Fruit fly (Drosophila melanogaster) whole organism, prepupa: Measurements from ENCODE around the gene Cdc7.

Source experiments
- Blimp-1 ChIP-seq: fragments of 200-800 bp; sonication (Bioruptor generic); optimal IDR thresholded peaks from 3 replicates; lab custom pipeline; 2017; ENCODE audit warnings: missing biosample characterization, missing genetic modification characterization, mild to moderate bottlenecking, moderate library complexity, missing genetic modification reagents
- CG10631 ChIP-seq: fragments of 200-800 bp; sonication (Bioruptor generic); optimal IDR thresholded peaks from 2 replicates; lab custom pipeline; 2016; ENCODE audit warnings: missing biosample characterization, missing genetic modification characterization
- CG11294 ChIP-seq: fragments of 200-800 bp; sonication (Bioruptor generic); IDR thresholded peaks from 2 replicates; pipeline ENCODE4 v1.3.6; 2022; ENCODE audit warnings: missing biosample characterization, missing genetic modification characterization
- CG11762 ChIP-seq: fragments of 200-800 bp; sonication (Bioruptor generic); optimal IDR thresholded peaks from 3 replicates; lab custom pipeline; 2016; ENCODE audit warnings: missing biosample characterization, missing genetic modification characterization; ENCODE audit not compliant: insufficient read depth
- CG15336 ChIP-seq: fragments of 200-800 bp; sonication (Bioruptor generic); IDR thresholded peaks from 2 replicates; pipeline ENCODE4 v1.3.6; 2022; ENCODE audit warnings: missing biosample characterization, missing genetic modification characterization
- CG1621 ChIP-seq: fragments of 200-800 bp; sonication (Bioruptor generic); optimal IDR thresholded peaks from 3 replicates; lab custom pipeline; 2018; ENCODE audit warnings: missing biosample characterization, mild to moderate bottlenecking, missing genetic modification characterization
- CG31627 ChIP-seq: fragments of 200-800 bp; sonication (Bioruptor generic); optimal IDR thresholded peaks from 3 replicates; lab custom pipeline; 2016; ENCODE audit warnings: missing biosample characterization, missing genetic modification characterization
- CG32006 ChIP-seq: fragments of 200-800 bp; sonication (Bioruptor generic); optimal IDR thresholded peaks from 3 replicates; lab custom pipeline; 2017; ENCODE audit warnings: missing biosample characterization, mild to moderate bottlenecking, missing genetic modification characterization
- CG3919 ChIP-seq: fragments of 200-800 bp; sonication (Bioruptor generic); optimal IDR thresholded peaks from 3 replicates; lab custom pipeline; 2016; ENCODE audit warnings: missing biosample characterization, missing genetic modification characterization
- CG4318 ChIP-seq: fragments of 200-800 bp; sonication (Bioruptor generic); optimal IDR thresholded peaks from 3 replicates; lab custom pipeline; 2017; ENCODE audit warnings: missing biosample characterization, mild to moderate bottlenecking, missing genetic modification characterization
- CG6163 ChIP-seq: fragments of 200-800 bp; sonication (Bioruptor generic); IDR thresholded peaks from 3 replicates; pipeline ENCODE4 v1.3.6; 2022; ENCODE audit warnings: missing biosample characterization, missing genetic modification characterization
- CG6276 ChIP-seq: fragments of 200-800 bp; sonication (Bioruptor generic); optimal IDR thresholded peaks from 2 replicates; lab custom pipeline; 2017; ENCODE audit warnings: missing biosample characterization, mild to moderate bottlenecking, missing genetic modification characterization
- CG6808 ChIP-seq: fragments of 200-800 bp; sonication (Bioruptor generic); optimal IDR thresholded peaks from 3 replicates; lab custom pipeline; 2017; ENCODE audit warnings: missing biosample characterization, missing genetic modification characterization, mild to moderate bottlenecking, moderate library complexity, missing genetic modification reagents
- CG6854 ChIP-seq: fragments of 200-800 bp; sonication (Bioruptor generic); optimal IDR thresholded peaks from 2 replicates; lab custom pipeline; 2017; ENCODE audit warnings: missing biosample characterization, mild to moderate bottlenecking, missing genetic modification characterization
- CG7368 ChIP-seq: fragments of 200-800 bp; sonication (Bioruptor generic); optimal IDR thresholded peaks from 3 replicates; lab custom pipeline; 2016; ENCODE audit warnings: missing biosample characterization, missing genetic modification characterization
- CG8319 ChIP-seq: fragments of 200-800 bp; sonication (Bioruptor generic); optimal IDR thresholded peaks from 3 replicates; lab custom pipeline; 2016; ENCODE audit warnings: missing biosample characterization, missing genetic modification characterization
- Eip78C ChIP-seq: fragments of 200-800 bp; sonication (Bioruptor generic); peaks from one replicate; lab custom pipeline; 2016; ENCODE audit warnings: missing biosample characterization, missing genetic modification characterization
- Ets21C ChIP-seq: fragments of 200-800 bp; sonication (Bioruptor generic); optimal IDR thresholded peaks from 3 replicates; lab custom pipeline; 2016; ENCODE audit warnings: missing biosample characterization, missing genetic modification characterization
- Ets96B ChIP-seq: fragments of 200-800 bp; optimal IDR thresholded peaks from 2 replicates; lab custom pipeline; 2019; ENCODE audit warnings: missing biosample characterization, mild to moderate bottlenecking, missing genetic modification characterization, moderate library complexity
- Gug ChIP-seq: fragments of 200-800 bp; sonication (Bioruptor generic); IDR thresholded peaks from 2 replicates; pipeline ENCODE4 v1.3.6; 2022; ENCODE audit warnings: missing biosample characterization, missing genetic modification characterization
- Hr38 ChIP-seq: sonication (Bioruptor generic); optimal IDR thresholded peaks from 2 replicates; lab custom pipeline; 2016; ENCODE audit warnings: missing biosample characterization, missing genetic modification characterization
- Hr39 ChIP-seq: fragments of 200-800 bp; sonication (Bioruptor generic); optimal IDR thresholded peaks from 2 replicates; lab custom pipeline; 2016; ENCODE audit warnings: missing biosample characterization, missing genetic modification characterization
- Met ChIP-seq: fragments of 200-800 bp; sonication (Bioruptor generic); optimal IDR thresholded peaks from 3 replicates; lab custom pipeline; 2016; ENCODE audit warnings: missing biosample characterization, missing genetic modification characterization
- Sox102F ChIP-seq: fragments of 200-800 bp; sonication (Bioruptor generic); optimal IDR thresholded peaks from 2 replicates; lab custom pipeline; 2016; ENCODE audit warnings: missing biosample characterization, mild to moderate bottlenecking, missing genetic modification characterization
- Sox15 ChIP-seq: fragments of 200-800 bp; sonication (Bioruptor generic); optimal IDR thresholded peaks from 3 replicates; lab custom pipeline; 2016; ENCODE audit warnings: missing biosample characterization, missing genetic modification characterization
- achi ChIP-seq: fragments of 200-800 bp; sonication (Bioruptor generic); optimal IDR thresholded peaks from 3 replicates; lab custom pipeline; 2016; ENCODE audit warnings: missing biosample characterization, missing genetic modification characterization
- acj6 ChIP-seq: fragments of 200-800 bp; sonication (Bioruptor generic); optimal IDR thresholded peaks from 3 replicates; lab custom pipeline; 2016; ENCODE audit warnings: missing biosample characterization, missing genetic modification characterization
- cyc ChIP-seq: fragments of 200-800 bp; sonication (Bioruptor generic); optimal IDR thresholded peaks from 3 replicates; lab custom pipeline; 2016; ENCODE audit warnings: missing biosample characterization, missing genetic modification characterization
- dac ChIP-seq: fragments of 200-800 bp; sonication (Bioruptor generic); optimal IDR thresholded peaks from 2 replicates; lab custom pipeline; 2017; ENCODE audit warnings: missing biosample characterization, mild to moderate bottlenecking, missing genetic modification characterization
- dsx ChIP-seq: fragments of 200-800 bp; optimal IDR thresholded peaks from 3 replicates; lab custom pipeline; 2019; ENCODE audit warnings: missing biosample characterization, mild to moderate bottlenecking, missing genetic modification characterization, moderate library complexity; ENCODE audit not compliant: poor library complexity, severe bottlenecking
- eg ChIP-seq: fragments of 200-800 bp; sonication (Bioruptor generic); IDR thresholded peaks from 3 replicates; pipeline ENCODE4 v1.3.6; 2022; ENCODE audit warnings: missing biosample characterization, missing genetic modification characterization
- fd59A ChIP-seq: fragments of 200-800 bp; sonication (Bioruptor generic); optimal IDR thresholded peaks from 2 replicates; lab custom pipeline; 2017; ENCODE audit warnings: missing biosample characterization, mild to moderate bottlenecking, missing genetic modification characterization, missing genetic modification reagents
- fd85E ChIP-seq: fragments of 200-800 bp; sonication (Bioruptor generic); optimal IDR thresholded peaks from 3 replicates; lab custom pipeline; 2016; ENCODE audit warnings: missing biosample characterization, missing genetic modification characterization
- fkh ChIP-seq: fragments of 200-800 bp; sonication (Bioruptor generic); optimal IDR thresholded peaks from 3 replicates; lab custom pipeline; 2017; ENCODE audit warnings: missing biosample characterization, mild to moderate bottlenecking, missing genetic modification characterization, moderate library complexity
- lz ChIP-seq: fragments of 200-800 bp; sonication (Bioruptor generic); optimal IDR thresholded peaks from 3 replicates; lab custom pipeline; 2016; ENCODE audit warnings: missing biosample characterization, missing genetic modification characterization
- pdm3 ChIP-seq: fragments of 200-800 bp; sonication (Bioruptor generic); optimal IDR thresholded peaks from 3 replicates; lab custom pipeline; 2016; ENCODE audit warnings: missing biosample characterization, missing genetic modification characterization
- spab ChIP-seq: fragments of 200-800 bp; sonication (Bioruptor generic); optimal IDR thresholded peaks from 2 replicates; lab custom pipeline; 2017; ENCODE audit warnings: missing biosample characterization, mild to moderate bottlenecking, missing genetic modification characterization, missing genetic modification reagents
- ss ChIP-seq, 2 experiments: fragments of 200-800 bp; sonication (Bioruptor generic); optimal IDR thresholded peaks; 2 replicates in 1 of 2; 3 replicates in 1 of 2; lab custom pipeline; 2017 to 2018; ENCODE audit warnings: mild to moderate bottlenecking in 2 of 2, missing biosample characterization in 2 of 2, missing genetic modification characterization in 2 of 2, moderate library complexity in 1 of 2
- topi ChIP-seq: fragments of 200-800 bp; sonication (Bioruptor generic); optimal IDR thresholded peaks from 3 replicates; lab custom pipeline; 2016; ENCODE audit warnings: missing biosample characterization, missing genetic modification characterization
- vri ChIP-seq: fragments of 200-800 bp; sonication (Bioruptor generic); optimal IDR thresholded peaks from 3 replicates; lab custom pipeline; 2016; ENCODE audit warnings: missing biosample characterization, mild to moderate bottlenecking, missing genetic modification characterization

Gene Cdc7

DNA sequence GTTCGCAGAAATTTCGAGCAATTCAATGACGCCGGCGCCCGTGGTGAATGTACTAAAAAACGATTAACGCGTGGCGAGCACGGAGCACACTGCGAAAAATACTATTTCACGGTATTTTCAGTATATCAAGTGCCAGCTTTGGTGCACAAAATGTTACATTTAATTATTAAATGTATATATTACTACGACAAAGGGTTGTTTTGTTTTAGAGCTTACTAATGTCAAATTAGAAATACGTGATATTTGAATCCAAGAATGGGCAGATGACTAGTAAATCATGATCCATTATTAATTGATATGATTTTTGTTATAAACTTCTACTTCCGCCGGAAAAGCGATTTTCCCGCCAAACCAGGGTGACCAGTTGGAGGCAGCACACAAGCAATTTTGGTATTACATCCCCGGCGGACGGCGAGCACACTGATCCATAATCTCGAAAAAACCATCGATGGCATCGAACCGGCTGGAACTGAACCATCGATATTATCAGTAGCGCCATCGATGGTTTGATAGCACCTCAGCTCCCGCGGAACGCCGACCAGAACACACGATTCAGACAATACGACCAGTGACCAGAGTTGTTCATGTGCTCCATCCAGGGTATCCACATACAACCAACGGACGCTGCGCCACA, at the start of gene Cdc7, which contains the start of gene CG3226 (continued):
- TF ChIP-seq Met (GFP tag; lab: Kevin White, UChicago) (peak; percentile 72), CG32006 (GFP tag; lab: Kevin White, UChicago) (peak; percentile 42), CG31627 (peak; percentile 50), topi (GFP tag; lab: Kevin White, UChicago) (peak; percentile 70), CG1621 (tag; lab: Kevin White, UChicago) (peak; percentile 51), spab (GFP tag; lab: Kevin White, UChicago) (peak; percentile 18), vri (GFP tag; lab: Kevin White, UChicago) (peak; percentile 59), CG8319 (GFP tag; lab: Kevin White, UChicago) (peak; percentile 55), Hr39 (GFP tag; lab: Kevin White, UChicago) (peak; percentile 30)
- TF ChIP-seq, all 60 proteins: peak for 50

DNA sequence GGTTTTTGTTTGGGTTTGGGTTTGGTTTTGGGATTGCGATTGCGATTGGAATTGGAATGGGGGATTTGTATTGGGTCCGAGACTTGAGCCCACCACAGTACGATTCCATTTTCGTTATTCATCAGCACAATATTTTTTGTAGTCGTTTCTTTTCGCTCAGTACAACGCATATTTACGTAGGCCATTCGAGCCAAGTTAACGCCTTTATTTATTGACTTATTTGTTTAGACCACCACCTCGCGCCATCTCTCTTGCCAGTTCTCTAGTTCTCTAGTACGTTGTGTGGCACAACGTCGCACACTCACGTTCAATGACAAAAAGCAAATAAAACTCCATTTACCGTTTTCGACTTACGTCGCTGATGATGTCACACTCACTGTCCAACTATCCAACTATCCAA, 49.6 kb upstream of the Cdc7 start:
- TF ChIP-seq CG8319 (GFP tag; lab: Kevin White, UChicago) = no peak
- no peak for TF ChIP-seq CG10631 (GFP tag; lab: Kevin White, UChicago)
- TF ChIP-seq CG6276 (GFP tag; lab: Kevin White, UChicago) = no peak
- TF ChIP-seq CG7368 (GFP tag; lab: Kevin White, UChicago) = no peak
- no peak for TF ChIP-seq cyc (GFP tag; lab: Kevin White, UChicago)
- peak; percentile 66 for TF ChIP-seq fkh (GFP tag; lab: Kevin White, UChicago)
- no peak for TF ChIP-seq spab (GFP tag; lab: Kevin White, UChicago)

DNA sequence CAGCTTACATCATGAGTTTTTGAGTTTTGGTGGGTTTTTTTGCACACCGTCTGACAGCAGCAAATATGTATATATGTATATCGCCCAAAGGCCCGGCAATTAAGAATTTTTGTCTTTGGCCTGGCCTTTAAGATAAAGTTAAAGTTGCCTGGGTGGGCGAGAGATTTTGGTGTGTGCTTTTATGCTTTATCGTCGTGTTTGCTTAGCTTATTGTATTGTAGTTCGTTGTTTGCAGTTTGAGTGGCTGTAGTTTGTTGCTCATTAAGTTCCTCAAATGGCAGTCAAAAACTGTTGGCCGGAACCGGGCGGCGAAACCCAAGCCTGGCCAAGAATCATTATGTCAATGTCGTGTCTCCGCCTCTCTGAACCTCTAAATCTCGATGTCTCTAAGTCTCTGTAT, 42.5 kb upstream of the Cdc7 start:
- TF ChIP-seq Sox102F (GFP tag; lab: Kevin White, UChicago) = no peak
- no peak for TF ChIP-seq CG15336 (GFP tag; lab: Robert Waterston, UW)
- TF ChIP-seq CG4318 = no peak
- TF ChIP-seq dac = no peak
- no peak for TF ChIP-seq fd59A (GFP tag; lab: Kevin White, UChicago)
- TF ChIP-seq CG7368 (GFP tag; lab: Kevin White, UChicago) = no peak
- no peak for TF ChIP-seq Blimp-1 (GFP tag; lab: Kevin White, UChicago)
- no peak for TF ChIP-seq Ets96B (tag; lab: Kevin White, UChicago)
- no peak for TF ChIP-seq fd85E (GFP tag; lab: Kevin White, UChicago)
- no peak for TF ChIP-seq Eip78C (GFP tag; lab: Kevin White, UChicago)
- TF ChIP-seq fkh (GFP tag; lab: Kevin White, UChicago) = no peak
- no peak for TF ChIP-seq Hr38 (GFP tag; lab: Kevin White, UChicago)
- TF ChIP-seq pdm3 = no peak
- no peak for TF ChIP-seq acj6
- no peak for TF ChIP-seq achi (GFP tag; lab: Kevin White, UChicago)
- no peak for TF ChIP-seq CG6808
- no peak for TF ChIP-seq Sox15
- TF ChIP-seq Ets21C (GFP tag; lab: Kevin White, UChicago) = no peak
- TF ChIP-seq CG6163 (GFP tag; lab: Robert Waterston, UW) = no peak
- no peak for TF ChIP-seq lz (GFP tag; lab: Kevin White, UChicago)

DNA sequence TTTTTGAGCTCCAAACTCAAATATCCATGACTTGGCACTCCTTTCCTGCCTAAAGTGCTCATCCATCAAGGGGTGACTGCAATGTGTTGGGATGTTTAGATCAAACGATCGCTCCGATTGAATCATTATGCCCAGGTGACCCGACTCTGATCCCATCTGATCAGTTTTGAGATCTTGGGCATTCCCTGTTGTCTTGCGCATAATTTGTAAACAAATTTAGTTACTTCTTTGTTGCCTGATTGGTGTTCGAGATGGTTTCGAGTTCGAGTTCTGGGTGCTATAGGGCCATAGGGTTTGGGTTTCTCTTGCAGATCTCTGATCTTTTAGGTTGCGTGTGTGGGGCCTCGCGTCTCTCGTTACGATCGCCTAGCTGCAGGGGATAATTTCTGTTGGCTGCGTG, 41.8 kb upstream of the Cdc7 start:
- no peak for TF ChIP-seq eg (GFP tag; lab: Robert Waterston, UW)
- TF ChIP-seq CG11762 (GFP tag; lab: Kevin White, UChicago) = no peak
- no peak for TF ChIP-seq CG4318
- TF ChIP-seq Gug (GFP tag; lab: Robert Waterston, UW) = no peak
- no peak for TF ChIP-seq CG32006 (GFP tag; lab: Kevin White, UChicago)
- TF ChIP-seq acj6 = no peak
- TF ChIP-seq CG6854 = no peak
- peak; percentile 55 for TF ChIP-seq dsx
- no peak for TF ChIP-seq Sox15
- TF ChIP-seq CG6808 = no peak
- TF ChIP-seq CG11294 (GFP tag; lab: Robert Waterston, UW) = no peak
- no peak for TF ChIP-seq CG3919 (GFP tag; lab: Kevin White, UChicago)
- TF ChIP-seq ss (GFP tag; optimal IDR thresholded peaks at IDR 0.05; lab: Kevin White, UChicago) = peak in 1 of 2 experiments; percentile 56
- no peak for TF ChIP-seq CG31627
